Worm (Caenorhabditis elegans) whole organism, L4 larva: ENCODE measurements around the gene gst-27.
A peak's percentile ranks its signal among the peaks of the same experiment; 100 is the strongest.

Experiments
- D1046.2 ChIP-seq: fragments of 200-800 bp; sonication (Bioruptor generic); IDR thresholded peaks from 2 replicates; pipeline ENCODE4 v1.3.6; 2022; ENCODE audit warnings: missing genetic modification characterization, missing compliant biosample characterization
- F37D6.2 ChIP-seq: sonication (generic microtip); optimal IDR thresholded peaks from 2 replicates; lab custom pipeline; 2016; ENCODE audit warnings: mild to moderate bottlenecking, missing genetic modification characterization, missing compliant biosample characterization
- T20F7.1 ChIP-seq: fragments of 200-800 bp; sonication (Bioruptor generic); optimal IDR thresholded peaks from 2 replicates; lab custom pipeline; 2018; ENCODE audit warnings: mild to moderate bottlenecking, missing genetic modification characterization, missing compliant biosample characterization
- T26A8.4 ChIP-seq: fragments of 200-800 bp; sonication (Bioruptor generic); IDR thresholded peaks from 2 replicates; pipeline ENCODE4 v1.3.6; 2022; ENCODE audit warnings: missing genetic modification characterization, missing compliant biosample characterization
- Y105C5A.15 ChIP-seq: fragments of 200-800 bp; sonication (Bioruptor generic); IDR thresholded peaks from 2 replicates; pipeline ENCODE4 v1.3.6; 2022; ENCODE audit warnings: missing genetic modification characterization, missing compliant biosample characterization
- ZK337.2 ChIP-seq: fragments of 200-800 bp; sonication (Bioruptor generic); IDR thresholded peaks from 2 replicates; pipeline ENCODE4 v1.3.6; 2022; ENCODE audit warnings: missing genetic modification reagents, missing genetic modification characterization, missing compliant biosample characterization
- ceh-28 ChIP-seq: fragments of 150-350 bp; optimal IDR thresholded peaks from 2 replicates; lab custom pipeline; 2014; ENCODE audit warnings: missing biosample characterization, missing genetic modification reagents, missing genetic modification characterization
- ceh-32 ChIP-seq: sonication (generic microtip); optimal IDR thresholded peaks from 2 replicates; lab custom pipeline; 2016; ENCODE audit warnings: mild to moderate bottlenecking, missing genetic modification characterization, missing compliant biosample characterization; ENCODE audit not compliant: poor library complexity
- cey-2 ChIP-seq: sonication (generic microtip); optimal IDR thresholded peaks from 3 replicates; lab custom pipeline; 2017; ENCODE audit warnings: missing genetic modification characterization, mild to moderate bottlenecking, missing compliant biosample characterization, antibody characterized with exemption, borderline replicate concordance; ENCODE audit not compliant: insufficient read depth
- daf-16 ChIP-seq, 3 experiments: sonication (generic microtip); optimal IDR thresholded peaks; 2 replicates each; lab custom pipeline; 2016 to 2017; ENCODE audit warnings: missing genetic modification characterization in 3 of 3, missing genetic modification reagents in 3 of 3, mild to moderate bottlenecking in 2 of 3, missing compliant biosample characterization in 2 of 3, missing biosample characterization in 1 of 3, moderate library complexity in 1 of 3
- daf-8 ChIP-seq: fragments of 200-800 bp; sonication (Bioruptor generic); IDR thresholded peaks from 2 replicates; pipeline ENCODE4 v1.3.6; 2022; ENCODE audit warnings: missing genetic modification characterization, missing compliant biosample characterization
- dmd-6 ChIP-seq: fragments of 200-800 bp; sonication (Bioruptor generic); IDR thresholded peaks from 2 replicates; pipeline ENCODE4 v1.3.6; 2022; ENCODE audit warnings: missing genetic modification reagents, missing genetic modification characterization, missing compliant biosample characterization
- dmd-8 ChIP-seq: fragments of 200-800 bp; sonication (Bioruptor generic); IDR thresholded peaks from 2 replicates; pipeline ENCODE4 v1.3.6; 2022; ENCODE audit warnings: missing genetic modification characterization, missing compliant biosample characterization
- dve-1 ChIP-seq: sonication (generic microtip); optimal IDR thresholded peaks from 2 replicates; lab custom pipeline; 2017; ENCODE audit warnings: antibody characterized with exemption, mild to moderate bottlenecking, missing genetic modification characterization, missing compliant biosample characterization; ENCODE audit not compliant: insufficient read depth
- egl-43 ChIP-seq: fragments of 200-800 bp; sonication (Bioruptor generic); IDR thresholded peaks from 2 replicates; pipeline ENCODE4 v1.3.6; 2022; ENCODE audit warnings: missing genetic modification reagents, missing genetic modification characterization, missing compliant biosample characterization
- fos-1 ChIP-seq: fragments of 150-350 bp; optimal IDR thresholded peaks from 2 replicates; lab custom pipeline; 2014; ENCODE audit warnings: missing biosample characterization, missing genetic modification characterization
- hlh-11 ChIP-seq: fragments of 200-800 bp; sonication (Bioruptor generic); optimal IDR thresholded peaks from 2 replicates; lab custom pipeline; 2018; ENCODE audit warnings: mild to moderate bottlenecking, missing genetic modification characterization, missing compliant biosample characterization
- hlh-30 ChIP-seq: sonication (generic microtip); optimal IDR thresholded peaks from 2 replicates; lab custom pipeline; 2017; ENCODE audit warnings: antibody characterized with exemption, mild to moderate bottlenecking, missing genetic modification characterization, missing compliant biosample characterization; ENCODE audit not compliant: insufficient read depth
- jun-1 ChIP-seq: fragments of 150-350 bp; optimal IDR thresholded peaks from 2 replicates; lab custom pipeline; 2014; ENCODE audit warnings: missing biosample characterization, missing genetic modification reagents, missing genetic modification characterization
- lin-13 ChIP-seq: fragments of 150-350 bp; optimal IDR thresholded peaks from 2 replicates; lab custom pipeline; 2014; ENCODE audit warnings: missing biosample characterization, missing genetic modification reagents, missing genetic modification characterization
- lin-15B ChIP-seq: fragments of 150-350 bp; sonication (generic microtip); optimal IDR thresholded peaks from 3 replicates; lab custom pipeline; 2014; ENCODE audit warnings: missing biosample characterization, missing genetic modification characterization
- lin-38 ChIP-seq: fragments of 200-800 bp; sonication (Bioruptor generic); IDR thresholded peaks from 2 replicates; pipeline ENCODE4 v1.3.6; 2022; ENCODE audit warnings: missing genetic modification reagents, missing genetic modification characterization, missing compliant biosample characterization
- lin-39 ChIP-seq: fragments of 150-350 bp; optimal IDR thresholded peaks from 2 replicates; lab custom pipeline; 2014; ENCODE audit warnings: missing biosample characterization, missing genetic modification reagents, missing genetic modification characterization
- lir-3 ChIP-seq: sonication (generic microtip); optimal IDR thresholded peaks from 2 replicates; lab custom pipeline; 2016; ENCODE audit warnings: mild to moderate bottlenecking, missing genetic modification characterization, missing compliant biosample characterization
- lsy-2 ChIP-seq, 2 experiments: fragments of 150-350 bp in 1 of 2; sonication (generic microtip) in 1 of 2; optimal IDR thresholded peaks; 2 replicates each; lab custom pipeline; 2014 to 2017; ENCODE audit warnings: missing biosample characterization in 2 of 2, missing genetic modification characterization in 2 of 2
- mdl-1 ChIP-seq, 2 experiments: fragments of 150-350 bp in 1 of 2; sonication (generic microtip) in 1 of 2; optimal IDR thresholded peaks; 2 replicates each; lab custom pipeline; 2014 to 2017; ENCODE audit warnings: missing biosample characterization in 2 of 2, missing genetic modification characterization in 2 of 2
- mdt-29 ChIP-seq: fragments of 200-800 bp; sonication (Bioruptor generic); IDR thresholded peaks from 2 replicates; pipeline ENCODE4 v1.3.6; 2022; ENCODE audit warnings: missing genetic modification reagents, missing genetic modification characterization, missing compliant biosample characterization
- mes-2 ChIP-seq: sonication (generic microtip); optimal IDR thresholded peaks from 2 replicates; lab custom pipeline; 2016; ENCODE audit warnings: missing genotype, mild to moderate bottlenecking, missing genetic modification characterization, missing compliant biosample characterization; ENCODE audit not compliant: poor library complexity, severe bottlenecking
- mxl-2 ChIP-seq: fragments of 200-800 bp; sonication (Bioruptor generic); conservative IDR thresholded peaks from 2 replicates; pipeline ENCODE4 v1.3.6; 2022; ENCODE audit warnings: missing genetic modification reagents, missing genetic modification characterization, missing compliant biosample characterization
- mxl-3 ChIP-seq: fragments of 200-800 bp; sonication (Bioruptor generic); optimal IDR thresholded peaks from 2 replicates; lab custom pipeline; 2018; ENCODE audit warnings: mild to moderate bottlenecking, missing genetic modification characterization, missing compliant biosample characterization
- nhr-10 ChIP-seq: fragments of 150-350 bp; optimal IDR thresholded peaks from 2 replicates; lab custom pipeline; 2014; ENCODE audit warnings: missing biosample characterization, missing genetic modification characterization
- nhr-102 ChIP-seq: sonication (generic microtip); optimal IDR thresholded peaks from 2 replicates; lab custom pipeline; 2016; ENCODE audit warnings: mild to moderate bottlenecking, missing genetic modification characterization, moderate library complexity, missing compliant biosample characterization
- nhr-11 ChIP-seq: fragments of 150-350 bp; optimal IDR thresholded peaks from 2 replicates; lab custom pipeline; 2014; ENCODE audit warnings: missing biosample characterization, missing genetic modification characterization
- nhr-111 ChIP-seq: fragments of 200-800 bp; sonication (Bioruptor generic); optimal IDR thresholded peaks from 2 replicates; lab custom pipeline; 2018; ENCODE audit warnings: mild to moderate bottlenecking, missing genetic modification characterization, missing compliant biosample characterization
- nhr-28 ChIP-seq: fragments of 150-350 bp; optimal IDR thresholded peaks from 2 replicates; lab custom pipeline; 2014; ENCODE audit warnings: missing biosample characterization, missing genetic modification characterization
- nhr-41 ChIP-seq: fragments of 200-800 bp; sonication (Bioruptor generic); IDR thresholded peaks from 2 replicates; pipeline ENCODE4 v1.3.6; 2022; ENCODE audit warnings: missing genetic modification reagents, missing genetic modification characterization, missing compliant biosample characterization
- nhr-42 ChIP-seq: fragments of 200-800 bp; sonication (Bioruptor generic); IDR thresholded peaks from 2 replicates; pipeline ENCODE4 v1.3.6; 2022; ENCODE audit warnings: missing genetic modification characterization, missing compliant biosample characterization
- nhr-76 ChIP-seq: fragments of 150-350 bp; optimal IDR thresholded peaks from 2 replicates; lab custom pipeline; 2014; ENCODE audit warnings: missing biosample characterization, missing genetic modification characterization
- nhr-77 ChIP-seq: fragments of 150-350 bp; optimal IDR thresholded peaks from 2 replicates; lab custom pipeline; 2014; ENCODE audit warnings: missing biosample characterization, missing genetic modification characterization
- tra-1 ChIP-seq: fragments of 200-800 bp; sonication (Bioruptor generic); IDR thresholded peaks from 2 replicates; pipeline ENCODE4 v1.3.6; 2022; ENCODE audit warnings: missing genetic modification reagents, missing genetic modification characterization, missing compliant biosample characterization
- unc-62 ChIP-seq, 3 experiments: fragments of 150-350 bp in 1 of 3; sonication (generic microtip); optimal IDR thresholded peaks in 2 of 3; peaks in 1 of 3; 1 replicate in 1 of 3; 2 replicates in 2 of 3; lab custom pipeline; 2014 to 2017; ENCODE audit warnings: missing biosample characterization in 3 of 3, missing genetic modification characterization in 3 of 3, missing genetic modification reagents in 3 of 3, missing genotype in 1 of 3
- ztf-7 ChIP-seq: fragments of 150-350 bp; optimal IDR thresholded peaks from 2 replicates; lab custom pipeline; 2014; ENCODE audit warnings: missing biosample characterization, missing genetic modification characterization

The gst-27 gene

ce11 chrII:15197500-15197899 is 32.0 kb upstream of the gst-27 start:
- TF ChIP-seq nhr-42 (GFP tag; lab: Robert Waterston, UW) = no peak
- TF ChIP-seq nhr-28 (tag; lab: Kevin White, UChicago) = peak; percentile 59
- peak; percentile 34 for TF ChIP-seq dve-1 (tag; lab: Kevin White, UChicago)
- no peak for TF ChIP-seq D1046.2 (GFP tag; lab: Robert Waterston, UW)
- TF ChIP-seq Y105C5A.15 (GFP tag; lab: Robert Waterston, UW) = no peak
- peak; percentile 38; the same call in 1 of the 2 replicates for TF ChIP-seq mxl-2 (GFP tag; lab: Robert Waterston, UW)
- TF ChIP-seq T26A8.4 (GFP tag; lab: Robert Waterston, UW) = no peak
- peak; percentile 31 for TF ChIP-seq hlh-30
- TF ChIP-seq jun-1 (tag; lab: Kevin White, UChicago) = no peak
- TF ChIP-seq nhr-10 = no peak
- TF ChIP-seq nhr-77 (tag; lab: Kevin White, UChicago) = peak; percentile 65
- no peak for TF ChIP-seq egl-43 (GFP tag; lab: Robert Waterston, UW)
- no peak for TF ChIP-seq lin-38 (GFP tag; lab: Robert Waterston, UW)
- TF ChIP-seq tra-1 (GFP tag; lab: Robert Waterston, UW) = no peak
- peak; percentile 64 for TF ChIP-seq hlh-11 (tag; lab: Kevin White, UChicago)
- no peak for TF ChIP-seq mdt-29 (GFP tag; lab: Robert Waterston, UW)
- no peak for TF ChIP-seq daf-16 (GFP tag; optimal IDR thresholded peaks at IDR 0.05; lab: Kevin White, UChicago)
- peak; percentile 74 for TF ChIP-seq daf-16 (tag; optimal IDR thresholded peaks at IDR 0.05; lab: Kevin White, UChicago)
- TF ChIP-seq ZK337.2 (GFP tag; lab: Robert Waterston, UW) = no peak
- TF ChIP-seq lsy-2 (tag; optimal IDR thresholded peaks at IDR 0.05; lab: Kevin White, UChicago) = peak in 1 of 2 experiments; percentile 1
- TF ChIP-seq nhr-111 = no peak
- peak; percentile 29 for TF ChIP-seq mes-2
- TF ChIP-seq nhr-102 (tag; lab: Kevin White, UChicago) = peak; percentile 7
- TF ChIP-seq daf-8 (GFP tag; lab: Robert Waterston, UW) = no peak
- TF ChIP-seq unc-62 (GFP tag; optimal IDR thresholded peaks at IDR 0.05 in 1 of 2; lab: Kevin White, UChicago) = peak in 1 of 2 experiments; percentile 94
- TF ChIP-seq unc-62 (tag; optimal IDR thresholded peaks at IDR 0.05; lab: Kevin White, UChicago) = no peak
- no peak for TF ChIP-seq ceh-32 (tag; lab: Kevin White, UChicago)
- TF ChIP-seq lin-13 = no peak
- TF ChIP-seq dmd-6 (GFP tag; lab: Robert Waterston, UW) = peak; percentile 71
- peak in 1 of 2 experiments; percentile 26 for TF ChIP-seq mdl-1 (tag; optimal IDR thresholded peaks at IDR 0.05; lab: Kevin White, UChicago)
- TF ChIP-seq, all 104 proteins: peak for 13

DNA sequence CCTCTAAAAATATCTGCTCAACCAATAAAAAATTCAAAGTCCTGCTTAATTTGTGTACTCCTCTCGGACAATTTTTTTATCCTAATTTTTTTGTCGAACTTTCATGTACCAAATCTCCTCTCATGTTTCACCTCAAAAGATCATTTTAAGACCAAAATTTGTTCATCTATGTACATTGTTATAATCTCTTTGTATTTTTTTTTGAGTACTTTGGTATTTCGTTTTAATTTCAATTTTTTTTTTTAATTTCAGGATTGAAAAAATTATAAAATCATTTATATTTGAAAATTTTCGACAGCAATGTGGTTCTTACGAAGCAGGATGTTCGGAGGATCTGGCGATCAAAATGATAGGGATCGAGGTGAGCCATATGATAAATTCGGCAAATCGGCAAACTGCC is 30.9 kb upstream of the gst-27 start, which contains the start of gene spsb-1:
Gene spsb-1 (plus strand): TSS at position 301 of the 400 bp plus-strand sequence.
- TF ChIP-seq daf-8 (GFP tag; lab: Robert Waterston, UW) (no peak), hlh-11 (tag; lab: Kevin White, UChicago) (no peak), nhr-41 (GFP tag; lab: Robert Waterston, UW) (no peak), tra-1 (GFP tag; lab: Robert Waterston, UW) (no peak), cey-2 (tag; lab: Kevin White, UChicago) (no peak), ztf-7 (no peak), dmd-8 (GFP tag; lab: Robert Waterston, UW) (no peak), T20F7.1 (GFP tag; lab: Kevin White, UChicago) (no peak), nhr-28 (tag; lab: Kevin White, UChicago) (no peak), lin-15B (tag; lab: Kevin White, UChicago) (no peak), fos-1 (tag; lab: Kevin White, UChicago) (no peak), F37D6.2 (no peak), nhr-11 (tag; lab: Kevin White, UChicago) (no peak), lir-3 (no peak), lin-39 (tag; lab: Kevin White, UChicago) (no peak), nhr-76 (tag; lab: Kevin White, UChicago) (no peak), dve-1 (tag; lab: Kevin White, UChicago) (no peak), daf-16 (GFP tag; optimal IDR thresholded peaks at IDR 0.05; lab: Kevin White, UChicago) (no peak), daf-16 (tag; optimal IDR thresholded peaks at IDR 0.05; lab: Kevin White, UChicago) (no peak), ceh-28 (no peak), mxl-3 (GFP tag; lab: Kevin White, UChicago) (no peak)
